Worm (Caenorhabditis elegans) whole organism, L3 larva: ENCODE results near the gene K06A9.1.

Experiments
- ama-1 ChIP-seq: fragments of 150-350 bp; optimal IDR thresholded peaks from 2 replicates; lab custom pipeline; 2018
- ceh-28 ChIP-seq: fragments of 150-350 bp; optimal IDR thresholded peaks from 2 replicates; lab custom pipeline; 2014; ENCODE audit warnings: missing biosample characterization, missing genetic modification reagents, missing genetic modification characterization
- egl-27 ChIP-seq: sonication (generic microtip); optimal IDR thresholded peaks from 4 replicates; lab custom pipeline; 2017; ENCODE audit warnings: missing biosample characterization, missing genetic modification reagents, missing genetic modification characterization
- elt-1 ChIP-seq: fragments of 150-350 bp; optimal IDR thresholded peaks from 2 replicates; lab custom pipeline; 2014; ENCODE audit warnings: missing biosample characterization, missing genetic modification characterization
- jun-1 ChIP-seq: fragments of 150-350 bp; optimal IDR thresholded peaks from 2 replicates; lab custom pipeline; 2014; ENCODE audit warnings: missing biosample characterization, missing genetic modification reagents, missing genetic modification characterization
- nfya-1 ChIP-seq: sonication (generic microtip); optimal IDR thresholded peaks from 2 replicates; lab custom pipeline; 2017; ENCODE audit warnings: missing genetic modification characterization, mild to moderate bottlenecking, missing compliant biosample characterization, antibody characterized with exemption, moderate library complexity; ENCODE audit not compliant: insufficient read depth
- nhr-11 ChIP-seq: fragments of 150-350 bp; optimal IDR thresholded peaks from 2 replicates; lab custom pipeline; 2014; ENCODE audit warnings: missing biosample characterization, missing genetic modification characterization
- nhr-25 ChIP-seq: sonication (generic microtip); optimal IDR thresholded peaks from 2 replicates; lab custom pipeline; 2017; ENCODE audit warnings: missing biosample characterization, missing genetic modification characterization
- pha-4 ChIP-seq: fragments of 150-350 bp; optimal IDR thresholded peaks from 2 replicates; lab custom pipeline; 2014; ENCODE audit warnings: missing biosample characterization, missing genetic modification reagents, missing genetic modification characterization
- snpc-4 ChIP-seq: fragments of 150-350 bp; optimal IDR thresholded peaks from 2 replicates; lab custom pipeline; 2014; ENCODE audit warnings: missing biosample characterization, missing genetic modification characterization
- unc-39 ChIP-seq: sonication (generic microtip); optimal IDR thresholded peaks from 4 replicates; lab custom pipeline; 2017; ENCODE audit warnings: missing biosample characterization, missing genetic modification characterization
- unc-62 ChIP-seq: fragments of 150-350 bp; sonication (generic microtip); optimal IDR thresholded peaks from 4 replicates; lab custom pipeline; 2014; ENCODE audit warnings: missing biosample characterization, missing genetic modification reagents, missing genetic modification characterization
- zag-1 ChIP-seq: fragments of 150-350 bp; optimal IDR thresholded peaks from 2 replicates; lab custom pipeline; 2014; ENCODE audit warnings: missing biosample characterization, missing genetic modification characterization

DNA sequence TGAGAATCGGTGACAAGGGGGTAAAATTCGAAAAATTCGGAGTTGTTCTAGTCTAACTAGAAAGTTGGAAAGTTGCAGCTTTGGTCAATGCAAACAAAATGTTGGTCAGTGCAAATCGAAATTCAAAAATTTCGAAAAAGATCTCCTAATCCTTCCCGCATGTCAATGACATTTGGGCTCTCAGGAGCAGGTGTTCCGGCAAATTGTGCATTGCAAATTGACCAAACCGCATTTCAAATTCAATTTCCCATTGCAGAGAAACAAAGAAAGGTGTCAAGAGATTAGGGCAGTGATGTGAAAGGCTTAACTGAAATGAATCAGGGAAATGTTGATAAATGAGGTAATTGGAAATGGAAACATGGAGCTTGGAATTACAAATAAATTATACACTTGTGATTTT, 24.0 kb upstream of the K06A9.1 start:
- no peak for TF ChIP-seq jun-1 (tag; lab: Kevin White, UChicago)
- no peak for TF ChIP-seq egl-27 (tag; lab: Kevin White, UChicago)
- no peak for TF ChIP-seq elt-1
- no peak for TF ChIP-seq unc-62 (GFP tag; lab: Kevin White, UChicago)
- TF ChIP-seq pha-4 (tag; lab: Kevin White, UChicago): no peak
- TF ChIP-seq nfya-1 (tag; lab: Kevin White, UChicago): no peak
- no peak for TF ChIP-seq ama-1 (lab: Kevin White, UChicago)
- TF ChIP-seq zag-1 (tag; lab: Kevin White, UChicago): no peak
- no peak for TF ChIP-seq unc-39 (tag; lab: Kevin White, UChicago)
- no peak for TF ChIP-seq nhr-25 (tag; lab: Kevin White, UChicago)
- TF ChIP-seq snpc-4 (tag; lab: Kevin White, UChicago): no peak
- no peak for TF ChIP-seq nhr-11 (tag; lab: Kevin White, UChicago)
- no peak for TF ChIP-seq ceh-28
